Worm (Caenorhabditis elegans): Measurements from ENCODE around the gene srx-9.

Gene srx-9

ce11 chrV:7436911-7437310 lies 41.7 kb upstream of the srx-9 start (continued):
- TF ChIP-seq zip-4 (GFP tag; optimal IDR thresholded peaks at IDR 0.05) (no peak), ama-1 (optimal IDR thresholded peaks at IDR 0.05) (peak; percentile 87)

- TF ChIP-seq dpl-1 (GFP tag; optimal IDR thresholded peaks at IDR 0.05) (no peak), hpl-2 (GFP tag; optimal IDR thresholded peaks at IDR 0.05) (no peak), efl-3 (GFP tag; optimal IDR thresholded peaks at IDR 0.05) (no peak), ceh-8 (GFP tag; optimal IDR thresholded peaks at IDR 0.05) (no peak), nhr-28 (tag; optimal IDR thresholded peaks at IDR 0.05) (no peak), nhr-237 (tag; optimal IDR thresholded peaks at IDR 0.05) (no peak), lin-15B (tag; optimal IDR thresholded peaks at IDR 0.05) (no peak), fkh-10 (GFP tag; optimal IDR thresholded peaks at IDR 0.05) (no peak), snpc-4 (tag; optimal IDR thresholded peaks at IDR 0.05) (no peak), lsy-2 (tag; optimal IDR thresholded peaks at IDR 0.05) (no peak), vab-15 (tag; optimal IDR thresholded peaks at IDR 0.05) (no peak), zip-4 (GFP tag; optimal IDR thresholded peaks at IDR 0.05) (no peak), lin-35 (GFP tag; optimal IDR thresholded peaks at IDR 0.05) (no peak), lin-14 (GFP tag; optimal IDR thresholded peaks at IDR 0.05) (no peak)
Measured at ce11 chrV:7436509-7436908, 41.2 kb upstream of the srx-9 start.

- TF ChIP-seq egl-27 (tag; optimal IDR thresholded peaks at IDR 0.05) = no peak
- no peak for TF ChIP-seq ets-5 (GFP tag; IDR thresholded peaks at IDR 0.05)
- TF ChIP-seq elt-2 (tag; optimal IDR thresholded peaks at IDR 0.05) = no peak
- TF ChIP-seq nhr-85 (tag) = peak; percentile 87
- TF ChIP-seq nhr-76 (tag; optimal IDR thresholded peaks at IDR 0.05) = no peak
- TF ChIP-seq ceh-88 (GFP tag; IDR thresholded peaks at IDR 0.05) = no peak
- no peak for TF ChIP-seq F16B12.6 (tag; optimal IDR thresholded peaks at IDR 0.05)
- no peak for TF ChIP-seq irx-1 (tag; optimal IDR thresholded peaks at IDR 0.05)
- no peak for TF ChIP-seq efl-3 (GFP tag; optimal IDR thresholded peaks at IDR 0.05)
- TF ChIP-seq hlh-4 (tag; optimal IDR thresholded peaks at IDR 0.05) = no peak
- TF ChIP-seq nhr-28 (tag; optimal IDR thresholded peaks at IDR 0.05) = no peak
- TF ChIP-seq fkh-4 (tag; optimal IDR thresholded peaks at IDR 0.05; ENCODE audit: borderline replicate concordance) = no peak
- TF ChIP-seq nhr-84 (tag; optimal IDR thresholded peaks at IDR 0.05) = no peak
- TF ChIP-seq blmp-1 (tag; optimal IDR thresholded peaks at IDR 0.05) = peak; percentile 83
- no peak for TF ChIP-seq rnt-1 (tag; optimal IDR thresholded peaks at IDR 0.05)
- no peak for TF ChIP-seq tlp-1 (tag; optimal IDR thresholded peaks at IDR 0.05)
- no peak for TF ChIP-seq nhr-47 (tag; optimal IDR thresholded peaks at IDR 0.05)
- TF ChIP-seq vab-15 (tag; optimal IDR thresholded peaks at IDR 0.05) = no peak
- no peak for TF ChIP-seq nhr-237 (tag; optimal IDR thresholded peaks at IDR 0.05)
- no peak for TF ChIP-seq alr-1 (tag; optimal IDR thresholded peaks at IDR 0.05; ENCODE audit: borderline replicate concordance)
- no peak for TF ChIP-seq Y116A8C.19 (tag; optimal IDR thresholded peaks at IDR 0.05; ENCODE audit: borderline replicate concordance)
- no peak for TF ChIP-seq C34B4.2 (tag; optimal IDR thresholded peaks at IDR 0.05)
- TF ChIP-seq nhr-20 (tag; optimal IDR thresholded peaks at IDR 0.05) = peak; percentile 19
- TF ChIP-seq ceh-63 (GFP tag; optimal IDR thresholded peaks at IDR 0.05) = no peak
- TF ChIP-seq lin-15B (tag; optimal IDR thresholded peaks at IDR 0.05) = no peak
- no peak for TF ChIP-seq nhr-71 (tag; optimal IDR thresholded peaks at IDR 0.05)
- TF ChIP-seq aha-1 (tag; optimal IDR thresholded peaks at IDR 0.05) = no peak
- TF ChIP-seq isw-1 (GFP tag; IDR thresholded peaks at IDR 0.05) = no peak
- no peak for TF ChIP-seq C16A3.4 (tag; optimal IDR thresholded peaks at IDR 0.05)
- TF ChIP-seq ztf-4 (tag; optimal IDR thresholded peaks at IDR 0.05) = no peak
- no peak for TF ChIP-seq unc-98 (GFP tag; IDR thresholded peaks at IDR 0.05)
- TF ChIP-seq lin-13 (GFP tag; optimal IDR thresholded peaks at IDR 0.05) = no peak
- no peak for TF ChIP-seq lir-3 (tag; optimal IDR thresholded peaks at IDR 0.05; ENCODE audit: poor library complexity)
- TF ChIP-seq dpl-1 (GFP tag; optimal IDR thresholded peaks at IDR 0.05) = no peak
- TF ChIP-seq sup-37 (GFP tag; optimal IDR thresholded peaks at IDR 0.05) = no peak
- TF ChIP-seq dsc-1 (tag; optimal IDR thresholded peaks at IDR 0.05) = no peak
- TF ChIP-seq egl-13 (tag; optimal IDR thresholded peaks at IDR 0.05) = no peak
- no peak for TF ChIP-seq sox-4 (tag; optimal IDR thresholded peaks at IDR 0.05)
Measured at ce11 chrV:7435376-7436204, 40.3 kb upstream of the srx-9 start, which contains the start of the genes ddo-2 and F25E5.8. TSS of gene ddo-2 (minus strand) at chrV:7435705. TSS of gene F25E5.8 (plus strand) at chrV:7435930.

All from whole organism, L1 larva.